Fruit fly (Drosophila melanogaster) whole organism, prepupa: ENCODE data around the gene Sec15.

Source experiments
- CG10669 ChIP-seq: fragments of 200-800 bp; sonication (Bioruptor generic); optimal IDR thresholded peaks from 3 replicates; lab custom pipeline; 2018; ENCODE audit warnings: missing biosample characterization, mild to moderate bottlenecking, missing genetic modification characterization, moderate library complexity
- CG8632 ChIP-seq: fragments of 200-800 bp; sonication (Bioruptor generic); optimal IDR thresholded peaks from 3 replicates; lab custom pipeline; 2016; ENCODE audit warnings: missing biosample characterization, missing genetic modification characterization
- net ChIP-seq: fragments of 200-800 bp; sonication (Bioruptor generic); optimal IDR thresholded peaks from 3 replicates; lab custom pipeline; 2016; ENCODE audit warnings: missing biosample characterization, missing genetic modification characterization
- salr ChIP-seq, 2 experiments: fragments of 200-800 bp; sonication (Bioruptor generic); optimal IDR thresholded peaks; 3 replicates each; lab custom pipeline; 2016 to 2018; ENCODE audit warnings: missing biosample characterization in 2 of 2, missing genetic modification characterization in 2 of 2, mild to moderate bottlenecking in 1 of 2

DNA sequence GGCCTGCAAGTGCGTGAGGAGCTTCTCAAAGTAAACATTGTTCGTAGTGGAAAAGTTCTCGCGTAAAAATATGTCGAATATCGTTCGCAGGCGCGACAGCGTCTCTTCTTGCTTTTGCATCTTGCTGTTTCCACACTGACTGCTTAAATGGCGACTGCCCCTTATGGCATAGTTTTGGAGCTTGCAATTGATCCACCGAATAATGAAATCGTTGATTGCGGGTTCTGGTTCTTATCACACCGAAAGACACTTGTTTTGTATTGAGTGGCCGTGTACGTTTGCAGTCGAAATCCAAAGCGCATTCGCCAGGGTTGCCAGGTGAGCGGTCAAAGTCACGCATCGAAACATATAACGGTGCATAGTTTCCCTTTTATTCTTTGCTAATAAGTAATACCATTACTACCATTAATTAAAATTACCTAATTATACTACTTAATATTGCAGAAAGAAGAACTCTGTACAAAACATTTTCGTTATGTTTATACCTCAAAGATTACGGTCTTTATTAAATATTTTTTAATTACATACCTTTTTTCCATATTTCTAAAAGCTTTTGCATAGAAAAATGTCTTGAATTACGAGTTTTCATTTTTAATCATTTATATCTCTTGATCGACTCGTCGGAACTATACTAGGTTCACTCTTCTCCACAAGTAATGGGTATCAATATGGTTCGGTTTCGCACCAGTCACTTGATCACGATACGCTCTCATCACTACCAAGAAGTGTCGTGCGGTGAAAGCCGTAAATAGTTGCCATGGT, 6.1 kb downstream of the Sec15 start, which contains the start of the genes CG7044 and Tbc1d22:
- no peak for TF ChIP-seq CG8632
- no peak for TF ChIP-seq CG10669
- TF ChIP-seq net: no peak
- no peak for TF ChIP-seq salr (GFP tag; optimal IDR thresholded peaks at IDR 0.05; lab: Kevin White, UChicago)
